Worm (Caenorhabditis elegans): ENCODE data around the gene fshr-1.

The fshr-1 gene

DNA sequence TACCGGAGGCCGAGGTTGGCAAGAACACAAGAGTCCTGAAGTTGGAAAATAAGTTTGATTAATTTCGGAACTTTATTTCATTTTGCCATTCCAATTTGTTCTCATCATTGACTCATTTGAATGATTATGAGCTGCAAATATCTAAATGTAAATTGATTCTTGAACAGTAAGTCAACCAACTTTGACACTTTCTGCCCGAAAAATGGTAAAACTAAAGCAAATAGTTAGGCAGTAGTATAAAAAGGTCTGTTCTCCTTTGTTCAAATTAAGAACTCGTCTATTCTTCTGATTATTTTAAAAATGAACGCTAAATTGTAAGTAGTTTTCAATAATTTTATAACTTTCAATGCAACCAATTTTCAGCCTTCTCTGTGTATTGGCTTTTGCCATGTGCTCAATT, 53.4 kb downstream of the fshr-1 start, which contains the start of gene fipr-12:
Gene fipr-12, plus strand, starts transcription at position 301 of the 400 bp plus-strand sequence.
- TF ChIP-seq unc-62 (GFP tag; optimal IDR thresholded peaks at IDR 0.05), result no peak

DNA sequence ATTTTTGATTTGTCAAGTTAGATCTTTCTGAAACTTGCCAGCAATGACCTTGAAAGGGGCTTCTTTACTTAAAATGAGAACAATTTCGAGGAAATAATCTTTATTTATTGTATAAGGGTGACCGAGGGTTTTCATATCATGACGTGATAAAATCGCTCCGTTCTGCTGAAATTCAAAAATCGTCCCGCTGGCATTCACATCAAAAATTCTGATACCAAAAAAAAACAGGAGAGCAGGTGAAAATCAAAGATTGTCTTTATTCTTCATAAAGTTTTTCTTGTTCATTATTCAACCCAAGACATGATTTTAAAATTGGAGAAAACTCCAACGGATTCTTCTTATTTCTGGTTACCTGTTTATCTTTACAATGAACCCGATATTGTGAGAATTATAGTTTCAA, 54.5 kb downstream of the fshr-1 start, which contains the start of gene sre-28:
Gene sre-28, plus strand, starts transcription at position 301 of the 400 bp plus-strand sequence.
- no peak for TF ChIP-seq unc-62 (GFP tag; optimal IDR thresholded peaks at IDR 0.05)
